Worm (Caenorhabditis elegans): ENCODE data around the gene C50B6.3.

The C50B6.3 gene

ce11 chrV:13327463-13327862, 14.1 kb downstream of the C50B6.3 start, which contains the start of gene str-37:
str-37 (plus strand) TSS chrV:13327763.
- no peak for TF ChIP-seq fos-1 (tag; optimal IDR thresholded peaks at IDR 0.05)
- no peak for TF ChIP-seq elt-3 (tag; optimal IDR thresholded peaks at IDR 0.05)
- TF ChIP-seq nhr-76 (tag; optimal IDR thresholded peaks at IDR 0.05): no peak
- TF ChIP-seq snpc-4 (tag; optimal IDR thresholded peaks at IDR 0.05): no peak
- no peak for TF ChIP-seq ztf-11 (tag; optimal IDR thresholded peaks at IDR 0.05)
- no peak for TF ChIP-seq daf-12 (tag; optimal IDR thresholded peaks at IDR 0.05)
- no peak for TF ChIP-seq lin-39 (tag; optimal IDR thresholded peaks at IDR 0.05)

ce11 chrV:13330919-13331318, 17.5 kb downstream of the C50B6.3 start, which contains the start of gene nhr-129:
nhr-129 (minus strand) TSS chrV:13331019.
- TF ChIP-seq egl-5 (tag; optimal IDR thresholded peaks at IDR 0.05) (no peak), mml-1 (tag; optimal IDR thresholded peaks at IDR 0.05) (no peak), jun-1 (tag; optimal IDR thresholded peaks at IDR 0.05) (no peak), nhr-11 (tag; optimal IDR thresholded peaks at IDR 0.05) (no peak), hmg-11 (tag; optimal IDR thresholded peaks at IDR 0.05) (no peak), ceh-28 (tag; optimal IDR thresholded peaks at IDR 0.05) (no peak), fkh-10 (GFP tag; optimal IDR thresholded peaks at IDR 0.05) (no peak), pqm-1 (tag; optimal IDR thresholded peaks at IDR 0.05) (no peak), daf-12 (tag; optimal IDR thresholded peaks at IDR 0.05) (no peak), fos-1 (tag; optimal IDR thresholded peaks at IDR 0.05) (no peak), ama-1 (optimal IDR thresholded peaks at IDR 0.05) (no peak), fkh-2 (tag; optimal IDR thresholded peaks at IDR 0.05) (no peak), skn-1 (tag; optimal IDR thresholded peaks at IDR 0.05) (no peak), unc-39 (tag; optimal IDR thresholded peaks at IDR 0.05) (no peak), egl-27 (tag; optimal IDR thresholded peaks at IDR 0.05) (no peak), nhr-67 (tag; optimal IDR thresholded peaks at IDR 0.05) (no peak)

ce11 chrV:13333386-13334180, 20.2 kb downstream of the C50B6.3 start, which contains the start of gene nhr-168:
nhr-168 (minus strand) TSS chrV:13333871.
- TF ChIP-seq elt-2 (tag; optimal IDR thresholded peaks at IDR 0.05) (peak; percentile 77), pha-4 (tag; optimal IDR thresholded peaks at IDR 0.05) (no peak), ama-1 (optimal IDR thresholded peaks at IDR 0.05) (no peak), nhr-25 (tag; optimal IDR thresholded peaks at IDR 0.05) (peak; percentile 28), elt-1 (tag; optimal IDR thresholded peaks at IDR 0.05) (peak; percentile 96), pqm-1 (tag; optimal IDR thresholded peaks at IDR 0.05) (peak; percentile 68), tbx-2 (tag; optimal IDR thresholded peaks at IDR 0.05) (no peak), jun-1 (tag; optimal IDR thresholded peaks at IDR 0.05) (peak; percentile 34), nhr-23 (tag; optimal IDR thresholded peaks at IDR 0.05) (peak; percentile 52)

ce11 chrV:13334447-13334846, 21.1 kb downstream of the C50B6.3 start:
- TF ChIP-seq nhr-11 (tag; optimal IDR thresholded peaks at IDR 0.05): no peak
- no peak for TF ChIP-seq snpc-4 (tag; optimal IDR thresholded peaks at IDR 0.05)
- TF ChIP-seq elt-3 (tag; optimal IDR thresholded peaks at IDR 0.05): no peak
- TF ChIP-seq elt-2 (tag; optimal IDR thresholded peaks at IDR 0.05): no peak
- no peak for TF ChIP-seq nhr-76 (tag; optimal IDR thresholded peaks at IDR 0.05)
- TF ChIP-seq tbx-2 (tag; optimal IDR thresholded peaks at IDR 0.05): no peak
- no peak for TF ChIP-seq ceh-82 (tag; optimal IDR thresholded peaks at IDR 0.05)
- TF ChIP-seq ztf-4 (tag; optimal IDR thresholded peaks at IDR 0.05): no peak
- TF ChIP-seq egl-5 (tag; optimal IDR thresholded peaks at IDR 0.05): no peak
- TF ChIP-seq unc-39 (tag; optimal IDR thresholded peaks at IDR 0.05): no peak
- no peak for TF ChIP-seq ztf-11 (tag; optimal IDR thresholded peaks at IDR 0.05)
- no peak for TF ChIP-seq mml-1 (tag; optimal IDR thresholded peaks at IDR 0.05)

- TF ChIP-seq ceh-82 (tag; optimal IDR thresholded peaks at IDR 0.05) (no peak), elt-1 (tag; optimal IDR thresholded peaks at IDR 0.05) (no peak), nhr-237 (tag; optimal IDR thresholded peaks at IDR 0.05) (no peak), hmg-11 (tag; optimal IDR thresholded peaks at IDR 0.05) (no peak), egl-27 (tag; optimal IDR thresholded peaks at IDR 0.05) (no peak), tbx-2 (tag; optimal IDR thresholded peaks at IDR 0.05) (no peak), pha-4 (tag; optimal IDR thresholded peaks at IDR 0.05) (no peak), unc-39 (tag; optimal IDR thresholded peaks at IDR 0.05) (no peak), aly-2 (tag; optimal IDR thresholded peaks at IDR 0.05) (no peak), ztf-11 (tag; optimal IDR thresholded peaks at IDR 0.05) (no peak), nhr-11 (tag; optimal IDR thresholded peaks at IDR 0.05) (no peak), jun-1 (tag; optimal IDR thresholded peaks at IDR 0.05) (no peak), fkh-2 (tag; optimal IDR thresholded peaks at IDR 0.05) (no peak), mdl-1 (tag; optimal IDR thresholded peaks at IDR 0.05) (no peak), lin-39 (tag; optimal IDR thresholded peaks at IDR 0.05) (no peak), zag-1 (tag; optimal IDR thresholded peaks at IDR 0.05) (no peak), R02D3.7 (tag; optimal IDR thresholded peaks at IDR 0.05) (no peak), fos-1 (tag; optimal IDR thresholded peaks at IDR 0.05) (no peak)
These were observed 22.6 kb downstream of the C50B6.3 start, which contains the start of gene C50B6.9 for ce11 chrV:13335883-13336419. C50B6.9 (plus strand) TSS chrV:13336369.
